Worm (Caenorhabditis elegans) whole organism, young adult: Measurements from ENCODE around the gene K11H3.3.

ENCODE experiments used
- C06A6.2 ChIP-seq: fragments of 200-800 bp; sonication (Bioruptor generic); conservative IDR thresholded peaks from 2 replicates; pipeline ENCODE4 v1.3.6; 2022; ENCODE audit warnings: missing genetic modification characterization, missing compliant biosample characterization
- F33H1.4 ChIP-seq: fragments of 200-800 bp; sonication (Bioruptor generic); IDR thresholded peaks from 2 replicates; pipeline ENCODE4 v1.3.6; 2022; ENCODE audit warnings: missing genetic modification reagents, missing genetic modification characterization, missing compliant biosample characterization
- F57A8.1 ChIP-seq: fragments of 200-800 bp; sonication (Bioruptor generic); optimal IDR thresholded peaks from 2 replicates; lab custom pipeline; 2018; ENCODE audit warnings: mild to moderate bottlenecking, missing genetic modification characterization, moderate library complexity, missing compliant biosample characterization
- K12H6.12 ChIP-seq: fragments of 200-800 bp; sonication (Bioruptor generic); optimal IDR thresholded peaks from 2 replicates; lab custom pipeline; 2018; ENCODE audit warnings: mild to moderate bottlenecking, missing genetic modification characterization, missing compliant biosample characterization
- T07F8.4 ChIP-seq: sonication (generic microtip); optimal IDR thresholded peaks from 2 replicates; lab custom pipeline; 2016; ENCODE audit warnings: mild to moderate bottlenecking, missing genetic modification characterization, moderate library complexity, missing compliant biosample characterization
- T26A5.8 ChIP-seq: sonication (generic microtip); optimal IDR thresholded peaks from 2 replicates; lab custom pipeline; 2016; ENCODE audit warnings: missing genetic modification characterization, missing compliant biosample characterization
- Y53F4B.3 ChIP-seq: fragments of 200-800 bp; sonication (Bioruptor generic); IDR thresholded peaks from 2 replicates; pipeline ENCODE4 v1.3.6; 2022; ENCODE audit warnings: missing genetic modification reagents, missing genetic modification characterization, missing compliant biosample characterization
- ama-1 ChIP-seq, 3 experiments: fragments of 150-350 bp in 1 of 3; sonication (generic microtip) in 2 of 3; optimal IDR thresholded peaks; 2 replicates each; lab custom pipeline; 2014 to 2018; ENCODE audit warnings: missing biosample characterization in 2 of 3, missing genetic modification characterization in 2 of 3, missing genetic modification reagents in 2 of 3
- aptf-2 ChIP-seq: fragments of 200-800 bp; sonication (Bioruptor generic); conservative IDR thresholded peaks from 2 replicates; pipeline ENCODE4 v1.3.6; 2022; ENCODE audit warnings: missing genetic modification reagents, missing genetic modification characterization, missing compliant biosample characterization
- bed-1 ChIP-seq: fragments of 200-800 bp; sonication (Bioruptor generic); IDR thresholded peaks from 2 replicates; pipeline ENCODE4 v1.3.6; 2022; ENCODE audit warnings: missing genetic modification reagents, missing genetic modification characterization, missing compliant biosample characterization
- bed-2 ChIP-seq: fragments of 200-800 bp; sonication (Bioruptor generic); IDR thresholded peaks from 2 replicates; pipeline ENCODE4 v1.3.6; 2022; ENCODE audit warnings: missing genetic modification reagents, missing genetic modification characterization, missing compliant biosample characterization
- cebp-1 ChIP-seq, 2 experiments: fragments of 200-800 bp in 1 of 2; sonication (Bioruptor generic) in 1 of 2; sonication (generic microtip) in 1 of 2; IDR thresholded peaks in 1 of 2; optimal IDR thresholded peaks in 1 of 2; 2 replicates each; pipeline versions ENCODE4 v1.3.6 to Lab custom; 2017 to 2022; ENCODE audit warnings: missing compliant biosample characterization in 2 of 2, missing genetic modification characterization in 2 of 2, mild to moderate bottlenecking in 1 of 2, missing genetic modification reagents in 1 of 2, moderate library complexity in 1 of 2
- cebp-2 ChIP-seq: fragments of 200-800 bp; sonication (Bioruptor generic); IDR thresholded peaks from 2 replicates; pipeline ENCODE4 v1.3.6; 2022; ENCODE audit warnings: missing genetic modification characterization, missing compliant biosample characterization
- ceh-27 ChIP-seq: fragments of 200-800 bp; sonication (Bioruptor generic); optimal IDR thresholded peaks from 2 replicates; lab custom pipeline; 2018; ENCODE audit warnings: mild to moderate bottlenecking, missing genetic modification characterization, moderate library complexity, missing compliant biosample characterization
- ceh-40 ChIP-seq: fragments of 200-800 bp; sonication (Bioruptor generic); IDR thresholded peaks from 2 replicates; pipeline ENCODE4 v1.3.6; 2022; ENCODE audit warnings: missing genetic modification characterization, missing compliant biosample characterization
- ceh-58 ChIP-seq: fragments of 200-800 bp; sonication (Bioruptor generic); IDR thresholded peaks from 2 replicates; pipeline ENCODE4 v1.3.6; 2022; ENCODE audit warnings: missing genetic modification characterization, missing compliant biosample characterization
- ceh-79 ChIP-seq: sonication (generic microtip); optimal IDR thresholded peaks from 2 replicates; lab custom pipeline; 2017; ENCODE audit warnings: mild to moderate bottlenecking, missing genetic modification characterization, missing compliant biosample characterization
- dox-1 ChIP-seq: fragments of 200-800 bp; sonication (Bioruptor generic); IDR thresholded peaks from 2 replicates; pipeline ENCODE4 v1.3.6; 2022; ENCODE audit warnings: missing genetic modification reagents, missing genetic modification characterization, missing compliant biosample characterization
- efl-1 ChIP-seq: fragments of 150-350 bp; optimal IDR thresholded peaks from 2 replicates; lab custom pipeline; 2014; ENCODE audit warnings: missing biosample characterization, missing genetic modification reagents, missing genetic modification characterization
- egl-44 ChIP-seq: fragments of 200-800 bp; sonication (Bioruptor generic); IDR thresholded peaks from 2 replicates; pipeline ENCODE4 v1.3.6; 2022; ENCODE audit warnings: missing genetic modification reagents, missing genetic modification characterization, missing compliant biosample characterization
- gei-17 ChIP-seq: fragments of 200-800 bp; sonication (Bioruptor generic); optimal IDR thresholded peaks from 2 replicates; lab custom pipeline; 2018; ENCODE audit warnings: mild to moderate bottlenecking, missing genetic modification characterization, missing compliant biosample characterization
- hlh-26 ChIP-seq: fragments of 200-800 bp; sonication (Bioruptor generic); conservative IDR thresholded peaks from 2 replicates; pipeline ENCODE4 v1.3.6; 2022; ENCODE audit warnings: missing genetic modification reagents, missing genetic modification characterization, missing compliant biosample characterization
- hmg-1.2 ChIP-seq: fragments of 200-800 bp; sonication (Bioruptor generic); IDR thresholded peaks from 2 replicates; pipeline ENCODE4 v1.3.6; 2022; ENCODE audit warnings: missing genetic modification reagents, missing genetic modification characterization, missing compliant biosample characterization
- hmg-20 ChIP-seq: fragments of 200-800 bp; sonication (Bioruptor generic); IDR thresholded peaks from 2 replicates; pipeline ENCODE4 v1.3.6; 2022; ENCODE audit warnings: missing genetic modification reagents, missing genetic modification characterization, missing compliant biosample characterization
- lag-1 ChIP-seq: fragments of 200-800 bp; sonication (Bioruptor generic); IDR thresholded peaks from 2 replicates; pipeline ENCODE4 v1.3.6; 2022; ENCODE audit warnings: missing genetic modification reagents, missing genetic modification characterization, missing compliant biosample characterization
- let-526 ChIP-seq: fragments of 200-800 bp; sonication (Bioruptor generic); IDR thresholded peaks from 2 replicates; pipeline ENCODE4 v1.3.6; 2022; ENCODE audit warnings: missing genetic modification reagents, missing genetic modification characterization, missing compliant biosample characterization
- lin-26 ChIP-seq: fragments of 200-800 bp; sonication (Bioruptor generic); IDR thresholded peaks from 2 replicates; pipeline ENCODE4 v1.3.6; 2022; ENCODE audit warnings: missing genetic modification reagents, missing genetic modification characterization, missing compliant biosample characterization
- lin-40 ChIP-seq: sonication (generic microtip); optimal IDR thresholded peaks from 2 replicates; lab custom pipeline; 2016; ENCODE audit warnings: missing genetic modification characterization, mild to moderate bottlenecking, missing compliant biosample characterization, missing genotype, missing genetic modification reagents
- lin-54 ChIP-seq: fragments of 200-800 bp; sonication (Bioruptor generic); optimal IDR thresholded peaks from 2 replicates; lab custom pipeline; 2018; ENCODE audit warnings: mild to moderate bottlenecking, missing genetic modification characterization, missing compliant biosample characterization
- lsl-1 ChIP-seq: fragments of 200-800 bp; sonication (Bioruptor generic); optimal IDR thresholded peaks from 2 replicates; lab custom pipeline; 2018; ENCODE audit warnings: mild to moderate bottlenecking, missing genetic modification characterization, moderate library complexity, missing compliant biosample characterization
- madf-6 ChIP-seq: fragments of 200-800 bp; sonication (Bioruptor generic); IDR thresholded peaks from 2 replicates; pipeline ENCODE4 v1.3.6; 2022; ENCODE audit warnings: missing genetic modification reagents, missing genetic modification characterization, missing compliant biosample characterization
- madf-8 ChIP-seq: fragments of 200-800 bp; sonication (Bioruptor generic); conservative IDR thresholded peaks from 2 replicates; pipeline ENCODE4 v1.3.6; 2022; ENCODE audit warnings: missing genetic modification reagents, missing genetic modification characterization, missing compliant biosample characterization
- mcd-1 ChIP-seq: fragments of 200-800 bp; sonication (Bioruptor generic); IDR thresholded peaks from 2 replicates; pipeline ENCODE4 v1.3.6; 2022; ENCODE audit warnings: missing genetic modification reagents, missing genetic modification characterization, missing compliant biosample characterization
- mxl-1 ChIP-seq: sonication (generic microtip); optimal IDR thresholded peaks from 2 replicates; lab custom pipeline; 2016; ENCODE audit warnings: missing genetic modification characterization, missing compliant biosample characterization
- nhr-27 ChIP-seq: fragments of 200-800 bp; sonication (Bioruptor generic); optimal IDR thresholded peaks from 2 replicates; lab custom pipeline; 2018; ENCODE audit warnings: mild to moderate bottlenecking, missing genetic modification characterization, moderate library complexity, missing compliant biosample characterization
- nhr-90 ChIP-seq: sonication (generic microtip); optimal IDR thresholded peaks from 2 replicates; lab custom pipeline; 2016; ENCODE audit warnings: missing genotype, mild to moderate bottlenecking, missing genetic modification characterization, missing compliant biosample characterization
- pbrm-1 ChIP-seq: fragments of 200-800 bp; sonication (Bioruptor generic); IDR thresholded peaks from 2 replicates; pipeline ENCODE4 v1.3.6; 2022; ENCODE audit warnings: missing genetic modification reagents, missing genetic modification characterization, missing compliant biosample characterization
- sdz-38 ChIP-seq: sonication (generic microtip); optimal IDR thresholded peaks from 2 replicates; lab custom pipeline; 2016; ENCODE audit warnings: missing genotype, missing genetic modification characterization, missing compliant biosample characterization
- snpc-1.3 ChIP-seq: sonication (generic microtip); optimal IDR thresholded peaks from 2 replicates; lab custom pipeline; 2017; ENCODE audit warnings: missing genetic modification characterization, mild to moderate bottlenecking, missing compliant biosample characterization, antibody characterized with exemption, moderate library complexity, missing genotype, missing genetic modification reagents; ENCODE audit not compliant: insufficient read depth
- sptf-2 ChIP-seq: fragments of 200-800 bp; sonication (Bioruptor generic); optimal IDR thresholded peaks from 2 replicates; lab custom pipeline; 2018; ENCODE audit warnings: mild to moderate bottlenecking, missing genetic modification characterization, missing compliant biosample characterization
- tbp1 ChIP-seq: fragments of 200-800 bp; sonication (Bioruptor generic); optimal IDR thresholded peaks from 2 replicates; lab custom pipeline; 2018; ENCODE audit warnings: mild to moderate bottlenecking, missing genetic modification characterization, missing compliant biosample characterization
- xnd-1 ChIP-seq: sonication (generic microtip); optimal IDR thresholded peaks from 2 replicates; lab custom pipeline; 2016; ENCODE audit warnings: missing genotype, missing genetic modification reagents, missing genetic modification characterization, missing compliant biosample characterization
- zim-3 ChIP-seq: sonication (generic microtip); optimal IDR thresholded peaks from 2 replicates; lab custom pipeline; 2017; ENCODE audit warnings: mild to moderate bottlenecking, missing genetic modification characterization, moderate library complexity, missing compliant biosample characterization
- ztf-22 ChIP-seq: fragments of 200-800 bp; sonication (Bioruptor generic); optimal IDR thresholded peaks from 2 replicates; lab custom pipeline; 2018; ENCODE audit warnings: mild to moderate bottlenecking, missing genetic modification characterization, moderate library complexity, missing compliant biosample characterization
- ztf-25 ChIP-seq: fragments of 200-800 bp; sonication (Bioruptor generic); IDR thresholded peaks from 2 replicates; pipeline ENCODE4 v1.3.6; 2022; ENCODE audit warnings: missing genetic modification reagents, missing genetic modification characterization, missing compliant biosample characterization
- ztf-6 ChIP-seq: fragments of 200-800 bp; sonication (Bioruptor generic); IDR thresholded peaks from 2 replicates; pipeline ENCODE4 v1.3.6; 2022; ENCODE audit warnings: missing genetic modification reagents, missing genetic modification characterization, missing compliant biosample characterization

K11H3.3 gene

DNA sequence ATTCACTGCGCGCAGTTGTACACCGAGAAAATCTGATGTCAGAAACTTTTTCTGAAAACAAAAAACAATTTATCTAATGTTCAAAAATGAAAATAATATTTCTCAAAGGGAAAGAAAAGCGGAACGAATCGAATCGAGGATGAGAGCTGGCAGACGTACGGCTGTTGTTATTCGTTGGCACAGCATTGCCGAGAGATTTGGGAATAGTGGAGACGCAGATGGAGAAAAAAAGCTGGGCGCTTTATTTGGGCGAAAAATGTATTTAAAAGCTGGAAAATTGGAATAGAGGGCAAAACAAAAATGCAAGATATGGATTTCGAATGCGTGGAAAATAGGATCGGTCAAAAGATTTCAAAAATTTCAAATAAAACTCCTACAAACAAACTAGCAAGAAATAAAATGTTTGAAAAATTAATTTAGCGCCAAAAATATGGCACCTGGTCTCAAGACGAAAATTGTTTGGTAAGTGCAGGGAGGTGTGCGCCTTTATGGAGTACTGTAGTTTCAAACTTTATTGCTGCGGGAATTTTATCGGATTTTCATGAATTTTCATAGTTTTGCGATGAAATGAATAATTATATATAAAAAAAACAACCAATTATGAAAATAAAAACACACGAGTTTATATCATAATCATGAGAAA is 7.6 kb downstream of the K11H3.3 start, which contains the start of gene gpdh-2:
TSS of gene gpdh-2 (minus strand) at position 51 of the 643 bp plus-strand sequence.
- TF ChIP-seq xnd-1 (tag; lab: Kevin White, UChicago) (peak; percentile 24), snpc-1.3 (tag; lab: Kevin White, UChicago) (no peak), lin-26 (GFP tag; lab: Robert Waterston, UW) (no peak), ztf-6 (no peak), mxl-1 (tag; lab: Kevin White, UChicago) (no peak), K12H6.12 (no peak), hlh-26 (no peak), lag-1 (GFP tag; lab: Robert Waterston, UW) (no peak), ceh-27 (no peak), nhr-27 (no peak), cebp-2 (GFP tag; lab: Robert Waterston, UW) (no peak), pbrm-1 (GFP tag; lab: Robert Waterston, UW) (no peak), cebp-1 (GFP tag; IDR thresholded peaks at IDR 0.05; lab: Robert Waterston, UW) (no peak), cebp-1 (tag; optimal IDR thresholded peaks at IDR 0.05; lab: Kevin White, UChicago) (no peak), zim-3 (tag; lab: Kevin White, UChicago) (no peak), ztf-22 (GFP tag; lab: Kevin White, UChicago) (no peak), sdz-38 (tag; lab: Kevin White, UChicago) (no peak), hmg-1.2 (peak; percentile 15; the same call in 1 of the 2 replicates), F33H1.4 (GFP tag; lab: Robert Waterston, UW) (peak; percentile 46; the same call in 1 of the 2 replicates), F57A8.1 (GFP tag; lab: Kevin White, UChicago) (no peak), ztf-25 (GFP tag; lab: Robert Waterston, UW) (no peak), lsl-1 (peak; percentile 69), ceh-40 (GFP tag; lab: Robert Waterston, UW) (no peak), madf-6 (GFP tag; lab: Robert Waterston, UW) (peak; percentile 74; the same call in 1 of the 2 replicates), ama-1 (optimal IDR thresholded peaks at IDR 0.05; lab: Kevin White, UChicago) (no peak), ama-1 (GFP tag; optimal IDR thresholded peaks at IDR 0.05; lab: Kevin White, UChicago) (no peak), bed-2 (no peak), sptf-2 (GFP tag; lab: Kevin White, UChicago) (no peak), bed-1 (GFP tag; lab: Robert Waterston, UW) (no peak), madf-8 (GFP tag; lab: Robert Waterston, UW) (no peak), efl-1 (peak; percentile 37), T26A5.8 (tag; lab: Kevin White, UChicago) (no peak), let-526 (no peak), T07F8.4 (tag; lab: Kevin White, UChicago) (no peak), lin-40 (no peak), lin-54 (GFP tag; lab: Kevin White, UChicago) (no peak), C06A6.2 (GFP tag; lab: Robert Waterston, UW) (no peak), tbp1 (GFP tag; lab: Kevin White, UChicago) (no peak), aptf-2 (GFP tag; lab: Robert Waterston, UW) (no peak), hmg-20 (GFP tag; lab: Robert Waterston, UW) (no peak), mcd-1 (GFP tag; lab: Robert Waterston, UW) (no peak), egl-44 (no peak), gei-17 (GFP tag; lab: Kevin White, UChicago) (no peak), dox-1 (no peak), ceh-58 (no peak), ceh-79 (tag; lab: Kevin White, UChicago) (no peak), nhr-90 (tag; lab: Kevin White, UChicago) (no peak), Y53F4B.3 (GFP tag; lab: Robert Waterston, UW) (no peak)
